Fruit fly (Drosophila melanogaster) whole organism, adult: ENCODE results near the gene Hs3st-B.

Experiments
- CG14711 ChIP-seq: fragments of 200-800 bp; sonication (Bioruptor generic); optimal IDR thresholded peaks from 2 replicates; lab custom pipeline; 2018; ENCODE audit warnings: missing biosample characterization, mild to moderate bottlenecking, missing genetic modification characterization, moderate library complexity
- CG1620 ChIP-seq: fragments of 200-800 bp; sonication (Bioruptor generic); optimal IDR thresholded peaks from 2 replicates; lab custom pipeline; 2016; ENCODE audit warnings: missing biosample characterization, missing genetic modification characterization
- Clk ChIP-seq: fragments of 200-800 bp; sonication (Bioruptor generic); optimal IDR thresholded peaks from 2 replicates; lab custom pipeline; 2017; ENCODE audit warnings: missing biosample characterization, missing genetic modification characterization
- Crg-1 ChIP-seq: fragments of 200-800 bp; sonication (Bioruptor generic); optimal IDR thresholded peaks from 2 replicates; lab custom pipeline; 2016; ENCODE audit warnings: missing biosample characterization, missing genetic modification characterization
- Hr96 ChIP-seq: fragments of 200-800 bp; sonication (Bioruptor generic); optimal IDR thresholded peaks from 2 replicates; lab custom pipeline; 2016; ENCODE audit warnings: missing biosample characterization, missing genetic modification characterization
- cic ChIP-seq: fragments of 200-800 bp; sonication (Bioruptor generic); optimal IDR thresholded peaks from 2 replicates; lab custom pipeline; 2017; ENCODE audit warnings: missing biosample characterization, mild to moderate bottlenecking, missing genetic modification characterization, moderate library complexity
- cnc ChIP-seq, 2 experiments: fragments of >200 bp; optimal IDR thresholded peaks; 2 replicates each; lab custom pipeline; 2017
- kay ChIP-seq: fragments of 200-800 bp; sonication (Bioruptor generic); peaks from one replicate; lab custom pipeline; 2016; ENCODE audit warnings: missing biosample characterization, missing genetic modification characterization, borderline replicate concordance
- ovo ChIP-seq: fragments of 200-800 bp; sonication (Bioruptor generic); optimal IDR thresholded peaks from 2 replicates; lab custom pipeline; 2016; ENCODE audit warnings: missing biosample characterization, missing genetic modification characterization
- pad ChIP-seq: fragments of 200-800 bp; sonication (Bioruptor generic); optimal IDR thresholded peaks from 3 replicates; lab custom pipeline; 2017; ENCODE audit warnings: missing biosample characterization, missing genetic modification characterization, mild to moderate bottlenecking, moderate library complexity, missing genetic modification reagents
- toe ChIP-seq: fragments of 200-800 bp; sonication (Bioruptor generic); optimal IDR thresholded peaks from 2 replicates; lab custom pipeline; 2016; ENCODE audit warnings: missing biosample characterization, missing genetic modification characterization

DNA sequence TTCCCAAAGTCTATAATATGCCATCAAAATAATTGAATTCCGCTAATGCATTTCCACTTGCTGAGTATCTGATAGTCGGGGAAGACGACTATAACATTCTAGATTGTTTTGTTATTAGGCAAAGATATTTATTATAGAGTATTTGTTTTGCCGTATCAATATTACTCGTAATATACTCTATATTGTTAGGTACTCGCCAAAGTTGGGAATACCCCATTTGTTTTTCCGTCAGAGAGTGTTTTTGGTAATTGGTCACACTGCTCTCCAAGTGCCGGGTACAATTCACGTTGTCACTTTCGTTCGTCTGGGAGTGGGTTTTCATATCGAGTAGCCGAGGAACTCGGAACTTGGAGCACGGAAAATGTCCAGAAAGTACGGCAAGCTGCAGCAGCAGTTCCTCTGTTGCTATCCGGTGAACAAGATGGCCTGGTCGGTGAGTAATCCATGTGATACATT is 5.0 kb upstream of the Hs3st-B start, which contains the start of gene CG7889:
- TF ChIP-seq cnc (optimal IDR thresholded peaks at IDR 0.05; lab: Kevin White, UChicago), result no peak
- no peak for TF ChIP-seq CG1620 (GFP tag; lab: Kevin White, UChicago)
- TF ChIP-seq pad (GFP tag; lab: Kevin White, UChicago), result no peak
- TF ChIP-seq CG14711 (tag; lab: Kevin White, UChicago), result peak; percentile 8
- TF ChIP-seq kay (GFP tag; lab: Kevin White, UChicago), result no peak
- TF ChIP-seq cic (GFP tag; lab: Kevin White, UChicago), result no peak
- no peak for TF ChIP-seq Clk (GFP tag; lab: Kevin White, UChicago)
- TF ChIP-seq Hr96 (GFP tag; lab: Kevin White, UChicago), result peak; percentile 24
- peak; percentile 10 for TF ChIP-seq toe
- no peak for TF ChIP-seq Crg-1
- TF ChIP-seq ovo (GFP tag; lab: Kevin White, UChicago), result no peak
